Worm (Caenorhabditis elegans): Measurements from ENCODE around the gene grl-14.

Gene grl-14

DNA sequence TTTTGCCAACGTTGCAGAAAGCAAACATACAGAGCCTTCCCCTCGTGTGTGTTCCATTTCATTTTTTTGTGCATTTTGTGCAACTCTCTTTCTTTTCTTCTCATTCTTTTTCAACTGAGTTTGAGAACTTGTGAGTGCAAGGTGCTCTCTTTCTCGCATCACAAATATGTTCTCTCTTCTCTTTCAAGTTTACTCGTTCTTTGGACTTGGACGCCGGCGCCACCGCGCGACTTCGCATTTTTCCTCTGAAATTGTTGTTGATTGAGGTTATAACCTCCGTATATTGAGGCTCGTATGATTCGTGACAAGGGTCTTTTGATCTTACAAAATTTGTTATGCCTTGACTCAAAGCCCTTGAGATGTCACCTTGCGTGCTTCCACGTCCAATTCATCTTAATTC lies 48.6 kb upstream of the grl-14 start (continued):
- TF ChIP-seq F10B5.3 (tag; optimal IDR thresholded peaks at IDR 0.05) (no peak), lim-7 (GFP tag; IDR thresholded peaks at IDR 0.05) (peak; percentile 40; the same call in 1 of the 2 replicates), nhr-6 (tag; optimal IDR thresholded peaks at IDR 0.05) (no peak), D1046.2 (GFP tag; IDR thresholded peaks at IDR 0.05) (no peak), nhr-42 (GFP tag; IDR thresholded peaks at IDR 0.05) (no peak), saeg-2 (GFP tag; IDR thresholded peaks at IDR 0.05) (no peak), rbr-2 (tag; optimal IDR thresholded peaks at IDR 0.05) (peak; percentile 23), ctbp-1 (GFP tag; IDR thresholded peaks at IDR 0.05) (peak; percentile 73), cey-2 (tag; optimal IDR thresholded peaks at IDR 0.05; ENCODE audit: borderline replicate concordance, insufficient read depth) (no peak), snpc-4 (tag; optimal IDR thresholded peaks at IDR 0.05) (no peak), F49E8.2 (tag; optimal IDR thresholded peaks at IDR 0.05; ENCODE audit: borderline replicate concordance) (no peak), Y48G9A.11 (GFP tag; IDR thresholded peaks at IDR 0.05) (no peak), pha-4 (GFP tag; IDR thresholded peaks at IDR 0.05) (no peak), pha-4 (tag; optimal IDR thresholded peaks at IDR 0.05) (peak; percentile 100), zfp-3 (GFP tag; conservative IDR thresholded peaks at IDR 0.05) (peak; percentile 30; the same call in 1 of the 2 replicates), T20F7.1 (GFP tag; optimal IDR thresholded peaks at IDR 0.05) (no peak), zip-2 (tag; optimal IDR thresholded peaks at IDR 0.05) (no peak), snpc-1.2 (GFP tag; IDR thresholded peaks at IDR 0.05) (no peak), dmd-8 (GFP tag; IDR thresholded peaks at IDR 0.05) (no peak), mep-1 (tag; optimal IDR thresholded peaks at IDR 0.05) (peak; percentile 81), php-3 (GFP tag; IDR thresholded peaks at IDR 0.05) (peak; percentile 56; the same call in 1 of the 2 replicates), madf-5 (GFP tag; IDR thresholded peaks at IDR 0.05) (no peak), aly-2 (tag; optimal IDR thresholded peaks at IDR 0.05) (no peak), Y105C5A.15 (GFP tag; IDR thresholded peaks at IDR 0.05) (no peak), dve-1 (tag; optimal IDR thresholded peaks at IDR 0.05; ENCODE audit: insufficient read depth) (peak; percentile 53), lin-29 (GFP tag; IDR thresholded peaks at IDR 0.05) (no peak), unc-130 (GFP tag; optimal IDR thresholded peaks at IDR 0.05) (no peak), nhr-28 (tag; optimal IDR thresholded peaks at IDR 0.05) (peak; percentile 81), zip-11 (GFP tag; IDR thresholded peaks at IDR 0.05) (no peak), nhr-48 (tag; optimal IDR thresholded peaks at IDR 0.05) (peak; percentile 1), hmg-1.1 (GFP tag; IDR thresholded peaks at IDR 0.05) (peak; percentile 70), lin-15B (tag; optimal IDR thresholded peaks at IDR 0.05) (no peak), ama-1 (optimal IDR thresholded peaks at IDR 0.05) (peak; percentile 44), dmd-9 (GFP tag; IDR thresholded peaks at IDR 0.05) (no peak), hlh-11 (tag; optimal IDR thresholded peaks at IDR 0.05) (peak; percentile 77), tag-97 (GFP tag; IDR thresholded peaks at IDR 0.05) (no peak), nhr-41 (GFP tag; IDR thresholded peaks at IDR 0.05) (no peak), vab-7 (GFP tag; IDR thresholded peaks at IDR 0.05) (no peak), attf-4 (tag; optimal IDR thresholded peaks at IDR 0.05) (no peak), ceh-62 (tag; optimal IDR thresholded peaks at IDR 0.05) (no peak), R02D3.7 (tag; optimal IDR thresholded peaks at IDR 0.05) (no peak), ceh-32 (tag; optimal IDR thresholded peaks at IDR 0.05; ENCODE audit: poor library complexity) (no peak), unc-39 (tag; optimal IDR thresholded peaks at IDR 0.05) (no peak), duxl-1 (tag; optimal IDR thresholded peaks at IDR 0.05; ENCODE audit: poor library complexity) (no peak), nhr-76 (tag; optimal IDR thresholded peaks at IDR 0.05) (no peak), egl-43 (GFP tag; IDR thresholded peaks at IDR 0.05) (0 out of 2 replicates have a peak, but pooled peaks have one; percentile 44), daf-8 (GFP tag; IDR thresholded peaks at IDR 0.05) (no peak), sdz-12 (GFP tag; optimal IDR thresholded peaks at IDR 0.05) (no peak), nhr-25 (tag; optimal IDR thresholded peaks at IDR 0.05; ENCODE audit: borderline replicate concordance, insufficient read depth) (no peak), pqm-1 (tag; optimal IDR thresholded peaks at IDR 0.05) (peak; percentile 16), set-16 (GFP tag; IDR thresholded peaks at IDR 0.05) (no peak), F44E2.7 (GFP tag; IDR thresholded peaks at IDR 0.05) (no peak)

Data from whole organism, L4 larva.